Worm (Caenorhabditis elegans): Measurements from ENCODE around the gene F13D12.10.

- no peak for TF ChIP-seq nhr-76 (tag; optimal IDR thresholded peaks at IDR 0.05)
- no peak for TF ChIP-seq dpl-1 (GFP tag; optimal IDR thresholded peaks at IDR 0.05)
- no peak for TF ChIP-seq fos-1 (tag; optimal IDR thresholded peaks at IDR 0.05)
- TF ChIP-seq zag-1 (tag; optimal IDR thresholded peaks at IDR 0.05): no peak
- TF ChIP-seq ces-1 (GFP tag; optimal IDR thresholded peaks at IDR 0.05): no peak
- TF ChIP-seq unc-62 (GFP tag; optimal IDR thresholded peaks at IDR 0.05): no peak
These were observed 25.0 kb upstream of the F13D12.10 start, which contains the start of gene kel-1 for ce11 chrII:11688643-11689042.
